Fruit fly (Drosophila melanogaster) whole organism, embryonic: Measurements from ENCODE around the gene Dis3.

ENCODE experiments used
- Bdp1 ChIP-seq: fragments of 200-800 bp; sonication (Bioruptor generic); optimal IDR thresholded peaks from 3 replicates; lab custom pipeline; 2016; ENCODE audit warnings: missing biosample characterization, missing genetic modification characterization
- Bgb ChIP-seq: fragments of 200-800 bp; sonication (Bioruptor generic); IDR thresholded peaks from 2 replicates; pipeline ENCODE4 v1.3.6; 2022; ENCODE audit warnings: missing biosample characterization, missing genetic modification characterization; ENCODE audit not compliant: partially characterized antibody
- CG10147 ChIP-seq: fragments of 200-800 bp; sonication (Bioruptor generic); optimal IDR thresholded peaks from 2 replicates; lab custom pipeline; 2019; ENCODE audit warnings: missing biosample characterization, mild to moderate bottlenecking, missing genetic modification characterization, moderate library complexity
- CG10431 ChIP-seq: fragments of 200-800 bp; sonication (Bioruptor generic); optimal IDR thresholded peaks from 3 replicates; lab custom pipeline; 2018; ENCODE audit warnings: missing biosample characterization, mild to moderate bottlenecking, missing genetic modification characterization
- CG12236 ChIP-seq: fragments of 200-800 bp; sonication (Bioruptor generic); optimal IDR thresholded peaks from 2 replicates; lab custom pipeline; 2016; ENCODE audit warnings: missing biosample characterization, missing genetic modification characterization
- CG1529 ChIP-seq: fragments of 200-800 bp; sonication (Bioruptor generic); optimal IDR thresholded peaks from 3 replicates; lab custom pipeline; 2018; ENCODE audit warnings: missing biosample characterization, missing genetic modification characterization
- CG16779 ChIP-seq: fragments of 200-800 bp; sonication (Bioruptor generic); IDR thresholded peaks from 2 replicates; pipeline ENCODE4 v1.3.6; 2022; ENCODE audit warnings: missing biosample characterization, missing genetic modification characterization
- CG17328 ChIP-seq: fragments of 200-800 bp; sonication (Bioruptor generic); IDR thresholded peaks from 2 replicates; pipeline ENCODE4 v1.3.6; 2022; ENCODE audit warnings: missing biosample characterization, missing genetic modification characterization
- CG30431 ChIP-seq: fragments of 200-800 bp; sonication (Bioruptor generic); optimal IDR thresholded peaks from 2 replicates; lab custom pipeline; 2017; ENCODE audit warnings: missing biosample characterization, missing genetic modification characterization
- CG3065 ChIP-seq: fragments of 200-800 bp; sonication (Bioruptor generic); optimal IDR thresholded peaks from 2 replicates; lab custom pipeline; 2016; ENCODE audit warnings: missing biosample characterization, missing genetic modification characterization
- CG3995 ChIP-seq: fragments of 200-800 bp; sonication (Bioruptor generic); optimal IDR thresholded peaks from 3 replicates; lab custom pipeline; 2016; ENCODE audit warnings: missing biosample characterization, missing genetic modification characterization
- CG4730 ChIP-seq: fragments of 200-800 bp; sonication (Bioruptor generic); IDR thresholded peaks from 2 replicates; pipeline ENCODE4 v1.3.6; 2022; ENCODE audit warnings: missing biosample characterization, missing genetic modification characterization
- CG6854 ChIP-seq: fragments of 200-800 bp; sonication (Bioruptor generic); optimal IDR thresholded peaks from 3 replicates; lab custom pipeline; 2017; ENCODE audit warnings: missing biosample characterization, mild to moderate bottlenecking, missing genetic modification characterization
- CG7987 ChIP-seq: fragments of 200-800 bp; sonication (Bioruptor generic); optimal IDR thresholded peaks from 2 replicates; lab custom pipeline; 2018; ENCODE audit warnings: missing biosample characterization, mild to moderate bottlenecking, missing genetic modification characterization, moderate library complexity
- CG9215 ChIP-seq: fragments of 200-800 bp; sonication (Bioruptor generic); IDR thresholded peaks from 2 replicates; pipeline ENCODE4 v1.3.6; 2022; ENCODE audit warnings: missing biosample characterization, missing genetic modification characterization
- CG9609 ChIP-seq: fragments of 200-800 bp; sonication (Bioruptor generic); optimal IDR thresholded peaks from 3 replicates; lab custom pipeline; 2016; ENCODE audit warnings: missing biosample characterization, missing genetic modification characterization
- CG9932 ChIP-seq: fragments of 200-800 bp; sonication (Bioruptor generic); IDR thresholded peaks from 2 replicates; pipeline ENCODE4 v1.3.6; 2022; ENCODE audit warnings: missing biosample characterization, missing genetic modification characterization
- Dek ChIP-seq: fragments of 200-800 bp; sonication (Bioruptor generic); optimal IDR thresholded peaks from 3 replicates; lab custom pipeline; 2019; ENCODE audit warnings: missing biosample characterization, mild to moderate bottlenecking, missing genetic modification characterization, moderate library complexity
- Dip2 ChIP-seq: fragments of 200-800 bp; sonication (Bioruptor generic); IDR thresholded peaks from 2 replicates; pipeline ENCODE4 v1.3.6; 2022; ENCODE audit warnings: missing biosample characterization, missing genetic modification characterization
- Dref ChIP-seq: fragments of 200-800 bp; sonication (Bioruptor generic); IDR thresholded peaks from 2 replicates; pipeline ENCODE4 v1.3.6; 2022; ENCODE audit warnings: missing biosample characterization, missing genetic modification characterization
- Ets65A ChIP-seq: fragments of 200-800 bp; sonication (Bioruptor generic); peaks from one replicate; lab custom pipeline; 2016; ENCODE audit warnings: missing biosample characterization, missing genetic modification characterization
- Fer2 ChIP-seq: fragments of 200-800 bp; sonication (Bioruptor generic); optimal IDR thresholded peaks from 2 replicates; lab custom pipeline; 2018; ENCODE audit warnings: missing biosample characterization, mild to moderate bottlenecking, missing genetic modification characterization, moderate library complexity
- Hr39 ChIP-seq: fragments of >200 bp; optimal IDR thresholded peaks from 2 replicates; lab custom pipeline; 2017
- Hr78 ChIP-seq, 2 experiments: fragments of 200-800 bp in 1 of 2; fragments of >200 bp in 1 of 2; sonication (Bioruptor generic) in 1 of 2; optimal IDR thresholded peaks; 2 replicates each; lab custom pipeline; 2017 to 2019; ENCODE audit warnings: missing biosample characterization in 2 of 2, missing genetic modification characterization in 2 of 2, mild to moderate bottlenecking in 1 of 2, moderate library complexity in 1 of 2
- Jarid2 ChIP-seq: fragments of 200-800 bp; sonication (Bioruptor generic); optimal IDR thresholded peaks from 3 replicates; lab custom pipeline; 2017; ENCODE audit warnings: mild to moderate bottlenecking, missing biosample characterization, missing genetic modification reagents, missing genetic modification characterization
- Med ChIP-seq: fragments of 200-800 bp; sonication (Bioruptor generic); peaks from one replicate; lab custom pipeline; 2016; ENCODE audit warnings: missing biosample characterization, missing genetic modification characterization, mild to moderate bottlenecking, inconsistent platforms, moderate library complexity
- ac ChIP-seq: fragments of 200-800 bp; sonication (Bioruptor generic); optimal IDR thresholded peaks from 3 replicates; lab custom pipeline; 2017; ENCODE audit warnings: missing biosample characterization, mild to moderate bottlenecking, missing genetic modification characterization
- al ChIP-seq: fragments of 200-800 bp; sonication (Bioruptor generic); IDR thresholded peaks from 2 replicates; pipeline ENCODE4 v1.3.6; 2022; ENCODE audit warnings: missing biosample characterization, missing genetic modification characterization
- ato ChIP-seq: fragments of 200-800 bp; sonication (Bioruptor generic); IDR thresholded peaks from 2 replicates; pipeline ENCODE4 v1.3.6; 2022; ENCODE audit warnings: missing biosample characterization, missing genetic modification characterization; ENCODE audit not compliant: partially characterized antibody
- cad ChIP-seq: fragments of >200 bp; optimal IDR thresholded peaks from 2 replicates; lab custom pipeline; 2017; ENCODE audit warnings: missing biosample characterization, missing genetic modification characterization
- crol ChIP-seq: fragments of 200-800 bp; sonication (Bioruptor generic); IDR thresholded peaks from 2 replicates; pipeline ENCODE4 v1.3.6; 2022; ENCODE audit warnings: missing biosample characterization, missing genetic modification characterization
- esg ChIP-seq: fragments of 200-800 bp; sonication (Bioruptor generic); conservative IDR thresholded peaks from 2 replicates; pipeline ENCODE4 v1.3.6; 2022; ENCODE audit warnings: missing biosample characterization, missing genetic modification characterization
- ewg ChIP-seq: fragments of 200-800 bp; sonication (Bioruptor generic); optimal IDR thresholded peaks from 3 replicates; lab custom pipeline; 2017; ENCODE audit warnings: mild to moderate bottlenecking, missing biosample characterization, missing genetic modification reagents, missing genetic modification characterization
- grau ChIP-seq: fragments of 200-800 bp; optimal IDR thresholded peaks from 3 replicates; lab custom pipeline; 2019; ENCODE audit warnings: missing biosample characterization, mild to moderate bottlenecking, missing genetic modification characterization, moderate library complexity
- gro ChIP-seq: fragments of 200-800 bp; sonication (Bioruptor generic); optimal IDR thresholded peaks from 2 replicates; lab custom pipeline; 2016; ENCODE audit warnings: missing biosample characterization, missing genetic modification characterization
- hbn ChIP-seq: fragments of 200-800 bp; sonication (Bioruptor generic); IDR thresholded peaks from 2 replicates; pipeline ENCODE4 v1.3.6; 2022; ENCODE audit warnings: missing biosample characterization, missing genetic modification characterization; ENCODE audit not compliant: partially characterized antibody
- lilli ChIP-seq: fragments of 200-800 bp; sonication (Bioruptor generic); optimal IDR thresholded peaks from 3 replicates; lab custom pipeline; 2016; ENCODE audit warnings: missing biosample characterization, missing genetic modification characterization
- maf-S ChIP-seq: fragments of 200-800 bp; sonication (Bioruptor generic); optimal IDR thresholded peaks from 2 replicates; lab custom pipeline; 2016; ENCODE audit warnings: missing biosample characterization, missing genetic modification characterization
- mam ChIP-seq: fragments of 200-800 bp; sonication (Bioruptor generic); optimal IDR thresholded peaks from 3 replicates; lab custom pipeline; 2016; ENCODE audit warnings: missing biosample characterization, missing genetic modification characterization
- schlank ChIP-seq: fragments of 200-800 bp; sonication (Bioruptor generic); optimal IDR thresholded peaks from 2 replicates; lab custom pipeline; 2018; ENCODE audit warnings: missing biosample characterization, mild to moderate bottlenecking, missing genetic modification characterization
- sob ChIP-seq: fragments of 200-800 bp; sonication (Bioruptor generic); IDR thresholded peaks from 2 replicates; pipeline ENCODE4 v1.3.6; 2022; ENCODE audit warnings: missing biosample characterization, missing genetic modification characterization
- tap ChIP-seq: fragments of 200-800 bp; optimal IDR thresholded peaks from 3 replicates; lab custom pipeline; 2019; ENCODE audit warnings: missing biosample characterization, mild to moderate bottlenecking, missing genetic modification characterization, moderate library complexity
- tna ChIP-seq: fragments of 200-800 bp; sonication (Bioruptor generic); IDR thresholded peaks from 2 replicates; pipeline ENCODE4 v1.3.6; 2022; ENCODE audit warnings: missing biosample characterization, missing genetic modification characterization; ENCODE audit not compliant: partially characterized antibody
- toy ChIP-seq: fragments of 200-800 bp; sonication (Bioruptor generic); IDR thresholded peaks from 2 replicates; pipeline ENCODE4 v1.3.6; 2022; ENCODE audit warnings: missing biosample characterization, missing genetic modification characterization
- vnd ChIP-seq: fragments of 200-800 bp; sonication (Bioruptor generic); IDR thresholded peaks from 3 replicates; pipeline ENCODE4 v1.3.6; 2022; ENCODE audit warnings: missing biosample characterization, missing genetic modification characterization; ENCODE audit not compliant: partially characterized antibody
- zf30C ChIP-seq: fragments of 200-800 bp; sonication (Bioruptor generic); optimal IDR thresholded peaks from 3 replicates; lab custom pipeline; 2018; ENCODE audit warnings: missing biosample characterization, mild to moderate bottlenecking, missing genetic modification characterization

The Dis3 gene

dm6 chr3R:24293171-24293570, 40.1 kb upstream of the Dis3 start (continued):
- TF ChIP-seq vnd (GFP tag; lab: Robert Waterston, UW) (no peak), CG9609 (GFP tag; lab: Kevin White, UChicago) (no peak), mam (GFP tag; lab: Kevin White, UChicago) (no peak), Dek (tag; lab: Kevin White, UChicago) (no peak), esg (no peak)

dm6 chr3R:24294299-24294698, 38.9 kb upstream of the Dis3 start, which contains the start of gene CG5715:
CG5715 (minus strand) TSS chr3R:24294399.
- TF ChIP-seq Bdp1 (GFP tag; lab: Kevin White, UChicago) = no peak
- TF ChIP-seq CG3995 (GFP tag; lab: Kevin White, UChicago) = no peak
- TF ChIP-seq Hr78 (GFP tag; optimal IDR thresholded peaks at IDR 0.05; lab: Kevin White, UChicago) = no peak

dm6 chr3R:24294784-24295555, 38.3 kb upstream of the Dis3 start, which contains the start of gene crb:
crb (plus strand) TSS chr3R:24295078.
- no peak for TF ChIP-seq toy (GFP tag; lab: Robert Waterston, UW)
- TF ChIP-seq Ets65A (GFP tag; lab: Kevin White, UChicago) = peak; percentile 63
- no peak for TF ChIP-seq CG1529
- no peak for TF ChIP-seq tap
- TF ChIP-seq CG16779 (GFP tag; lab: Robert Waterston, UW) = no peak
- TF ChIP-seq CG9215 (GFP tag; lab: Robert Waterston, UW) = 0 out of 2 replicates have a peak, but pooled peaks have one; percentile 9
- no peak for TF ChIP-seq Fer2 (tag; lab: Kevin White, UChicago)
- TF ChIP-seq CG6854 (GFP tag; lab: Kevin White, UChicago) = peak; percentile 11
- 0 out of 2 replicates have a peak, but pooled peaks have one; percentile 26 for TF ChIP-seq tna (GFP tag; lab: Robert Waterston, UW)
- TF ChIP-seq zf30C (GFP tag; lab: Kevin White, UChicago) = peak; percentile 14
- TF ChIP-seq CG10431 (GFP tag; lab: Kevin White, UChicago) = no peak
- no peak for TF ChIP-seq CG30431 (GFP tag; lab: Kevin White, UChicago)
- no peak for TF ChIP-seq CG10147 (GFP tag; lab: Kevin White, UChicago)
- TF ChIP-seq ewg (GFP tag; lab: Kevin White, UChicago) = peak; percentile 5
- TF ChIP-seq Bgb (GFP tag; lab: Robert Waterston, UW) = peak; percentile 74
- TF ChIP-seq schlank (tag; lab: Kevin White, UChicago) = peak; percentile 10
- peak; percentile 94 for TF ChIP-seq Jarid2
- no peak for TF ChIP-seq Dref (GFP tag; lab: Robert Waterston, UW)
- no peak for TF ChIP-seq Dip2 (GFP tag; lab: Robert Waterston, UW)
- TF ChIP-seq Hr39 (lab: Kevin White, UChicago) = no peak
- TF ChIP-seq CG3065 (GFP tag; lab: Kevin White, UChicago) = no peak
- peak; percentile 56; the same call in 1 of the 2 replicates for TF ChIP-seq ato (GFP tag; lab: Robert Waterston, UW)
- peak; percentile 63; the same call in 1 of the 2 replicates for TF ChIP-seq CG9932
- no peak for TF ChIP-seq CG4730 (GFP tag; lab: Robert Waterston, UW)
- no peak for TF ChIP-seq CG12236
- TF ChIP-seq crol (GFP tag; lab: Robert Waterston, UW) = no peak; the same call in 1 of the 2 replicates
- TF ChIP-seq sob = peak; percentile 67
- no peak for TF ChIP-seq ac (GFP tag; lab: Kevin White, UChicago)
- peak; percentile 37 for TF ChIP-seq hbn
- TF ChIP-seq maf-S (GFP tag; lab: Kevin White, UChicago) = peak; percentile 60
- no peak for TF ChIP-seq al (GFP tag; lab: Robert Waterston, UW)
- TF ChIP-seq gro (GFP tag; lab: Kevin White, UChicago) = peak; percentile 41
- peak; percentile 58 for TF ChIP-seq CG7987 (GFP tag; lab: Kevin White, UChicago)
- peak; percentile 66 for TF ChIP-seq lilli (GFP tag; lab: Kevin White, UChicago)
- peak; percentile 95 for TF ChIP-seq Med (GFP tag; lab: Kevin White, UChicago)
- peak; percentile 54 for TF ChIP-seq grau (tag; lab: Kevin White, UChicago)
- TF ChIP-seq cad (GFP tag; lab: Kevin White, UChicago) = no peak
- 0 out of 2 replicates have a peak, but pooled peaks have one; percentile 42 for TF ChIP-seq CG17328 (GFP tag; lab: Robert Waterston, UW)
